Fruit fly (Drosophila melanogaster) whole organism, pupa: ENCODE results near the gene CG9467.

Experiments used
- CG10348 ChIP-seq: fragments of 200-800 bp; sonication (Bioruptor generic); IDR thresholded peaks from 2 replicates; pipeline ENCODE4 v1.3.6; 2022; ENCODE audit warnings: missing biosample characterization, missing genetic modification characterization
- CG15710 ChIP-seq: fragments of 200-800 bp; sonication (Bioruptor generic); optimal IDR thresholded peaks from 2 replicates; lab custom pipeline; 2018; ENCODE audit warnings: missing biosample characterization, mild to moderate bottlenecking, missing genetic modification characterization, moderate library complexity
- CG17806 ChIP-seq: fragments of 200-800 bp; sonication (Bioruptor generic); optimal IDR thresholded peaks from 2 replicates; lab custom pipeline; 2018; ENCODE audit warnings: missing biosample characterization, mild to moderate bottlenecking, missing genetic modification characterization, moderate library complexity
- CG32121 ChIP-seq: fragments of 200-800 bp; sonication (Bioruptor generic); IDR thresholded peaks from 2 replicates; pipeline ENCODE4 v1.3.6; 2022; ENCODE audit warnings: missing biosample characterization, missing genetic modification characterization
- CG34367 ChIP-seq: fragments of 200-800 bp; sonication (Bioruptor generic); optimal IDR thresholded peaks from 2 replicates; lab custom pipeline; 2018; ENCODE audit warnings: missing biosample characterization, mild to moderate bottlenecking, missing genetic modification characterization
- CG8301 ChIP-seq: fragments of 200-800 bp; sonication (Bioruptor generic); optimal IDR thresholded peaks from 2 replicates; lab custom pipeline; 2018; ENCODE audit warnings: missing biosample characterization, mild to moderate bottlenecking, missing genetic modification characterization
- EcR ChIP-seq: fragments of 200-800 bp; sonication (Bioruptor generic); optimal IDR thresholded peaks from 3 replicates; lab custom pipeline; 2019; ENCODE audit warnings: missing biosample characterization, missing genetic modification characterization, mild to moderate bottlenecking, moderate library complexity, missing genetic modification reagents
- Ets98B ChIP-seq: fragments of 200-800 bp; sonication (Bioruptor generic); IDR thresholded peaks from 2 replicates; pipeline ENCODE4 v1.3.6; 2022; ENCODE audit warnings: missing biosample characterization, missing genetic modification characterization
- Snoo ChIP-seq: fragments of 200-800 bp; sonication (Bioruptor generic); optimal IDR thresholded peaks from 3 replicates; lab custom pipeline; 2017; ENCODE audit warnings: missing biosample characterization, mild to moderate bottlenecking, missing genetic modification characterization, inconsistent platforms
- rn ChIP-seq: fragments of 200-800 bp; sonication (Bioruptor generic); IDR thresholded peaks from 2 replicates; pipeline ENCODE4 v1.3.6; 2022; ENCODE audit warnings: missing biosample characterization, missing genetic modification characterization

dm6 chr3R:9747900-9748663 lies 52.7 kb downstream of the CG9467 start:
- no peak for TF ChIP-seq CG32121 (GFP tag; lab: Robert Waterston, UW)
- no peak for TF ChIP-seq Snoo (tag; lab: Kevin White, UChicago)
- TF ChIP-seq CG10348 (GFP tag; lab: Robert Waterston, UW): no peak
- no peak for TF ChIP-seq rn (GFP tag; lab: Robert Waterston, UW)
- no peak for TF ChIP-seq CG8301 (tag; lab: Kevin White, UChicago)
- no peak for TF ChIP-seq Ets98B
- no peak for TF ChIP-seq EcR
- TF ChIP-seq CG34367 (tag; lab: Kevin White, UChicago): no peak
- TF ChIP-seq CG17806 (tag; lab: Kevin White, UChicago): no peak
- TF ChIP-seq CG15710: no peak
